Worm (Caenorhabditis elegans): Measurements from ENCODE around the gene catp-5.

- TF ChIP-seq him-1 (tag; optimal IDR thresholded peaks at IDR 0.05), result no peak
- TF ChIP-seq dao-5 (tag; optimal IDR thresholded peaks at IDR 0.05), result no peak
These were observed 19.2 kb upstream of the catp-5 start for ce11 chrX:8117827-8118317.
